Worm (Caenorhabditis elegans) whole organism, L4 larva: Measurements from ENCODE around the gene C52E4.12.

Source experiments
- F49E8.2 ChIP-seq: sonication (generic microtip); optimal IDR thresholded peaks from 2 replicates; lab custom pipeline; 2016; ENCODE audit warnings: missing compliant biosample characterization, mild to moderate bottlenecking, missing genetic modification characterization, borderline replicate concordance
- Y105C5A.15 ChIP-seq: fragments of 200-800 bp; sonication (Bioruptor generic); IDR thresholded peaks from 2 replicates; pipeline ENCODE4 v1.3.6; 2022; ENCODE audit warnings: missing genetic modification characterization, missing compliant biosample characterization
- aha-1 ChIP-seq: fragments of 150-350 bp; peaks from one replicate; lab custom pipeline; 2014; ENCODE audit warnings: missing biosample characterization, missing genetic modification characterization
- aly-2 ChIP-seq: sonication (generic microtip); optimal IDR thresholded peaks from 2 replicates; lab custom pipeline; 2018; ENCODE audit warnings: missing biosample characterization, missing genetic modification characterization
- ama-1 ChIP-seq: fragments of 150-350 bp; optimal IDR thresholded peaks from 2 replicates; lab custom pipeline; 2014; ENCODE audit warnings: inconsistent platforms, mixed read lengths
- arid-1 ChIP-seq: fragments of 200-800 bp; sonication (Bioruptor generic); conservative IDR thresholded peaks from 2 replicates; pipeline ENCODE4 v1.3.6; 2022; ENCODE audit warnings: missing genetic modification reagents, missing genetic modification characterization, missing compliant biosample characterization
- attf-4 ChIP-seq: sonication (generic microtip); optimal IDR thresholded peaks from 3 replicates; lab custom pipeline; 2017; ENCODE audit warnings: missing biosample characterization, missing genetic modification characterization
- ceh-62 ChIP-seq: sonication (generic microtip); optimal IDR thresholded peaks from 2 replicates; lab custom pipeline; 2017; ENCODE audit warnings: missing biosample characterization, missing genetic modification characterization
- ceh-82 ChIP-seq: sonication (generic microtip); optimal IDR thresholded peaks from 2 replicates; lab custom pipeline; 2017; ENCODE audit warnings: missing biosample characterization, missing genetic modification characterization
- ctbp-1 ChIP-seq: fragments of 200-800 bp; sonication (Bioruptor generic); IDR thresholded peaks from 2 replicates; pipeline ENCODE4 v1.3.6; 2022; ENCODE audit warnings: missing genetic modification reagents, missing genetic modification characterization, missing compliant biosample characterization
- daf-12 ChIP-seq: fragments of 150-350 bp; optimal IDR thresholded peaks from 2 replicates; lab custom pipeline; 2014; ENCODE audit warnings: missing biosample characterization, missing genetic modification reagents, missing genetic modification characterization
- daf-16 ChIP-seq, 3 experiments: sonication (generic microtip); optimal IDR thresholded peaks; 2 replicates each; lab custom pipeline; 2016 to 2017; ENCODE audit warnings: missing genetic modification characterization in 3 of 3, missing genetic modification reagents in 3 of 3, mild to moderate bottlenecking in 2 of 3, missing compliant biosample characterization in 2 of 3, missing biosample characterization in 1 of 3, moderate library complexity in 1 of 3
- egl-27 ChIP-seq: sonication (generic microtip); optimal IDR thresholded peaks from 3 replicates; lab custom pipeline; 2017; ENCODE audit warnings: missing biosample characterization, missing genetic modification reagents, missing genetic modification characterization
- egl-43 ChIP-seq: fragments of 200-800 bp; sonication (Bioruptor generic); IDR thresholded peaks from 2 replicates; pipeline ENCODE4 v1.3.6; 2022; ENCODE audit warnings: missing genetic modification reagents, missing genetic modification characterization, missing compliant biosample characterization
- fos-1 ChIP-seq: fragments of 150-350 bp; optimal IDR thresholded peaks from 2 replicates; lab custom pipeline; 2014; ENCODE audit warnings: missing biosample characterization, missing genetic modification characterization
- gei-8 ChIP-seq: fragments of 200-800 bp; sonication (Bioruptor generic); optimal IDR thresholded peaks from 2 replicates; lab custom pipeline; 2018; ENCODE audit warnings: mild to moderate bottlenecking, missing genetic modification characterization, missing compliant biosample characterization
- hlh-11 ChIP-seq: fragments of 200-800 bp; sonication (Bioruptor generic); optimal IDR thresholded peaks from 2 replicates; lab custom pipeline; 2018; ENCODE audit warnings: mild to moderate bottlenecking, missing genetic modification characterization, missing compliant biosample characterization
- jun-1 ChIP-seq: fragments of 150-350 bp; optimal IDR thresholded peaks from 2 replicates; lab custom pipeline; 2014; ENCODE audit warnings: missing biosample characterization, missing genetic modification reagents, missing genetic modification characterization
- lim-7 ChIP-seq: fragments of 200-800 bp; sonication (Bioruptor generic); IDR thresholded peaks from 2 replicates; pipeline ENCODE4 v1.3.6; 2022; ENCODE audit warnings: missing genetic modification characterization, missing compliant biosample characterization
- lin-15B ChIP-seq: fragments of 150-350 bp; sonication (generic microtip); optimal IDR thresholded peaks from 3 replicates; lab custom pipeline; 2014; ENCODE audit warnings: missing biosample characterization, missing genetic modification characterization
- lir-3 ChIP-seq: sonication (generic microtip); optimal IDR thresholded peaks from 2 replicates; lab custom pipeline; 2016; ENCODE audit warnings: mild to moderate bottlenecking, missing genetic modification characterization, missing compliant biosample characterization
- lsy-2 ChIP-seq, 2 experiments: fragments of 150-350 bp in 1 of 2; sonication (generic microtip) in 1 of 2; optimal IDR thresholded peaks; 2 replicates each; lab custom pipeline; 2014 to 2017; ENCODE audit warnings: missing biosample characterization in 2 of 2, missing genetic modification characterization in 2 of 2
- mxl-2 ChIP-seq: fragments of 200-800 bp; sonication (Bioruptor generic); conservative IDR thresholded peaks from 2 replicates; pipeline ENCODE4 v1.3.6; 2022; ENCODE audit warnings: missing genetic modification reagents, missing genetic modification characterization, missing compliant biosample characterization
- nhr-11 ChIP-seq: fragments of 150-350 bp; optimal IDR thresholded peaks from 2 replicates; lab custom pipeline; 2014; ENCODE audit warnings: missing biosample characterization, missing genetic modification characterization
- nhr-237 ChIP-seq: sonication (generic microtip); optimal IDR thresholded peaks from 2 replicates; lab custom pipeline; 2017; ENCODE audit warnings: missing biosample characterization, missing genetic modification characterization
- pha-4 ChIP-seq, 2 experiments: fragments of 150-350 bp in 1 of 2; fragments of 200-800 bp in 1 of 2; sonication (Bioruptor generic) in 1 of 2; IDR thresholded peaks in 1 of 2; optimal IDR thresholded peaks in 1 of 2; 2 replicates each; pipeline versions ENCODE4 v1.3.6 to Lab custom; 2014 to 2022; ENCODE audit warnings: missing genetic modification characterization in 2 of 2, missing genetic modification reagents in 2 of 2, missing biosample characterization in 1 of 2, missing compliant biosample characterization in 1 of 2
- rbr-2 ChIP-seq: sonication (generic microtip); optimal IDR thresholded peaks from 2 replicates; lab custom pipeline; 2016; ENCODE audit warnings: missing genotype, missing genetic modification characterization, missing compliant biosample characterization
- sdz-12 ChIP-seq: fragments of 200-800 bp; sonication (Bioruptor generic); optimal IDR thresholded peaks from 2 replicates; lab custom pipeline; 2018; ENCODE audit warnings: mild to moderate bottlenecking, missing genetic modification characterization, missing compliant biosample characterization
- snpc-1.2 ChIP-seq: fragments of 200-800 bp; sonication (Bioruptor generic); IDR thresholded peaks from 2 replicates; pipeline ENCODE4 v1.3.6; 2022; ENCODE audit warnings: missing genetic modification reagents, missing genetic modification characterization, missing compliant biosample characterization
- unc-130 ChIP-seq: sonication (generic microtip); optimal IDR thresholded peaks from 2 replicates; lab custom pipeline; 2016; ENCODE audit warnings: missing genetic modification reagents, missing genetic modification characterization, missing compliant biosample characterization
- unc-62 ChIP-seq, 3 experiments: fragments of 150-350 bp in 1 of 3; sonication (generic microtip); optimal IDR thresholded peaks in 2 of 3; peaks in 1 of 3; 1 replicate in 1 of 3; 2 replicates in 2 of 3; lab custom pipeline; 2014 to 2017; ENCODE audit warnings: missing biosample characterization in 3 of 3, missing genetic modification characterization in 3 of 3, missing genetic modification reagents in 3 of 3, missing genotype in 1 of 3
- zfp-2 ChIP-seq: sonication (generic microtip); optimal IDR thresholded peaks from 2 replicates; lab custom pipeline; 2016; ENCODE audit warnings: mild to moderate bottlenecking, missing genetic modification characterization, missing compliant biosample characterization
- zip-11 ChIP-seq: fragments of 200-800 bp; sonication (Bioruptor generic); IDR thresholded peaks from 2 replicates; pipeline ENCODE4 v1.3.6; 2022; ENCODE audit warnings: missing genetic modification characterization, missing compliant biosample characterization
- zip-2 ChIP-seq: fragments of 150-350 bp; optimal IDR thresholded peaks from 2 replicates; lab custom pipeline; 2014; ENCODE audit warnings: missing biosample characterization, missing genetic modification characterization

The C52E4.12 gene

ce11 chrV:11995862-11996261 lies at the start of gene C52E4.12:
TSS of gene C52E4.12 (plus strand) at chrV:11996162.
- TF ChIP-seq egl-27 (tag; lab: Kevin White, UChicago): no peak
- no peak for TF ChIP-seq rbr-2 (tag; lab: Kevin White, UChicago)
- no peak for TF ChIP-seq F49E8.2 (tag; lab: Kevin White, UChicago)
- TF ChIP-seq sdz-12 (GFP tag; lab: Kevin White, UChicago): no peak
- no peak for TF ChIP-seq lin-15B (tag; lab: Kevin White, UChicago)
- no peak for TF ChIP-seq fos-1 (tag; lab: Kevin White, UChicago)
- no peak for TF ChIP-seq lsy-2 (tag; optimal IDR thresholded peaks at IDR 0.05; lab: Kevin White, UChicago)
- TF ChIP-seq daf-16 (GFP tag; optimal IDR thresholded peaks at IDR 0.05; lab: Kevin White, UChicago): no peak
- TF ChIP-seq daf-16 (tag; optimal IDR thresholded peaks at IDR 0.05; lab: Kevin White, UChicago): no peak
- no peak for TF ChIP-seq attf-4 (tag; lab: Kevin White, UChicago)
- no peak for TF ChIP-seq egl-43 (GFP tag; lab: Robert Waterston, UW)
- TF ChIP-seq mxl-2 (GFP tag; lab: Robert Waterston, UW): no peak
- TF ChIP-seq unc-130: no peak
- TF ChIP-seq ama-1 (lab: Kevin White, UChicago): no peak
- no peak for TF ChIP-seq aha-1 (tag; lab: Kevin White, UChicago)
- TF ChIP-seq gei-8 (GFP tag; lab: Kevin White, UChicago): no peak
- TF ChIP-seq unc-62 (GFP tag; optimal IDR thresholded peaks at IDR 0.05 in 1 of 2; lab: Kevin White, UChicago): no peak
- TF ChIP-seq unc-62 (tag; optimal IDR thresholded peaks at IDR 0.05; lab: Kevin White, UChicago): no peak
- TF ChIP-seq zfp-2 (tag; lab: Kevin White, UChicago): no peak
- no peak for TF ChIP-seq Y105C5A.15 (GFP tag; lab: Robert Waterston, UW)
- TF ChIP-seq lim-7 (GFP tag; lab: Robert Waterston, UW): no peak

DNA sequence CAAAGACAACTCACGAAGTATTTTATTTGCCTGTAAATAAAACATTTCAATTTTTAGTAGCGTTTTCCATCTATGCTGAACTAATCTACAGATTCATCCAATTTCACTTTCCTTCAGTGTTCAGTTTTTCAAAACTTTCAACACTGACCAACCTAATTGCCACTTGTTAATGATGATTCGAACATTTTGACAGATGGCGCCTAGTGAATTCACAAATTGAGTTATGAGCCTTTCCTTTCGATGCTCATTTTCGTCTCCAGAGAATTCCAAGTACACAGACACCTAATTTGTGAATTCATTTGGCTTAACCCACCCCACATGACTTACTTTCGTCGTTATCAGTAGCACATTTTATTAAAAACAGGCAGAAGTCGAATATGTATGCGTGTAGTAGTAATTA lies 49.1 kb upstream of the C52E4.12 start:
- TF ChIP-seq ceh-82 (no peak), nhr-237 (no peak), ceh-62 (tag; lab: Kevin White, UChicago) (no peak), zip-11 (GFP tag; lab: Robert Waterston, UW) (no peak), hlh-11 (tag; lab: Kevin White, UChicago) (no peak), snpc-1.2 (GFP tag; lab: Robert Waterston, UW) (no peak), unc-62 (GFP tag; optimal IDR thresholded peaks at IDR 0.05 in 1 of 2; lab: Kevin White, UChicago) (no peak), unc-62 (tag; optimal IDR thresholded peaks at IDR 0.05; lab: Kevin White, UChicago) (no peak), aly-2 (tag; lab: Kevin White, UChicago) (no peak), arid-1 (no peak), F49E8.2 (tag; lab: Kevin White, UChicago) (no peak), ctbp-1 (GFP tag; lab: Robert Waterston, UW) (no peak)

ce11 chrV:11947414-11947954 lies 48.5 kb upstream of the C52E4.12 start:
- TF ChIP-seq daf-16 (GFP tag; optimal IDR thresholded peaks at IDR 0.05; lab: Kevin White, UChicago) (no peak), daf-16 (tag; optimal IDR thresholded peaks at IDR 0.05; lab: Kevin White, UChicago) (no peak), attf-4 (tag; lab: Kevin White, UChicago) (no peak), jun-1 (tag; lab: Kevin White, UChicago) (no peak), daf-12 (tag; lab: Kevin White, UChicago) (no peak), lin-15B (tag; lab: Kevin White, UChicago) (no peak), nhr-11 (tag; lab: Kevin White, UChicago) (no peak), pha-4 (GFP tag; IDR thresholded peaks at IDR 0.05; lab: Robert Waterston, UW) (no peak), pha-4 (tag; optimal IDR thresholded peaks at IDR 0.05; lab: Kevin White, UChicago) (no peak), lir-3 (tag; lab: Kevin White, UChicago) (no peak)
- TF ChIP-seq, all 104 proteins: peak for 0

- TF ChIP-seq zip-2: no peak
These were observed 47.4 kb upstream of the C52E4.12 start for ce11 chrV:11948581-11948980.
